Worm (Caenorhabditis elegans): ENCODE data around the gene F49E8.7.

F49E8.7 gene

ce11 chrIV:7552100-7552499, 4.1 kb downstream of the F49E8.7 start:
- TF ChIP-seq bed-1 (GFP tag; IDR thresholded peaks at IDR 0.05) (no peak), tbx-9 (tag; optimal IDR thresholded peaks at IDR 0.05; ENCODE audit: borderline replicate concordance) (no peak), chd-7 (tag; optimal IDR thresholded peaks at IDR 0.05) (no peak), sdz-38 (tag; optimal IDR thresholded peaks at IDR 0.05) (no peak), tlf-1 (GFP tag; optimal IDR thresholded peaks at IDR 0.05) (no peak), ztf-18 (tag; optimal IDR thresholded peaks at IDR 0.05) (no peak), let-526 (GFP tag; IDR thresholded peaks at IDR 0.05) (no peak), ceh-91 (GFP tag; IDR thresholded peaks at IDR 0.05) (no peak), nhr-90 (tag; optimal IDR thresholded peaks at IDR 0.05) (no peak), lag-1 (GFP tag; IDR thresholded peaks at IDR 0.05) (no peak), ceh-100 (GFP tag; IDR thresholded peaks at IDR 0.05) (no peak), cebp-2 (GFP tag; IDR thresholded peaks at IDR 0.05) (no peak), rec-8 (tag; optimal IDR thresholded peaks at IDR 0.05) (no peak), pha-4 (tag; optimal IDR thresholded peaks at IDR 0.05) (no peak), F57A8.1 (GFP tag; optimal IDR thresholded peaks at IDR 0.05) (no peak)

ce11 chrIV:7551254-7551653, 4.9 kb downstream of the F49E8.7 start:
- TF ChIP-seq ZK185.1 (tag; optimal IDR thresholded peaks at IDR 0.05; ENCODE audit: poor library complexity, severe bottlenecking) (peak; percentile 35), nfyb-1 (GFP tag; IDR thresholded peaks at IDR 0.05) (0 out of 2 replicates have a peak, but pooled peaks have one; percentile 14), pbrm-1 (GFP tag; IDR thresholded peaks at IDR 0.05) (no peak), dox-1 (GFP tag; IDR thresholded peaks at IDR 0.05) (no peak), snpc-4 (GFP tag; optimal IDR thresholded peaks at IDR 0.05) (no peak), snpc-4 (tag; optimal IDR thresholded peaks at IDR 0.05) (peak in 1 of 4 experiments; percentile 12), rcor-1 (GFP tag; IDR thresholded peaks at IDR 0.05) (no peak), hrde-1 (tag; optimal IDR thresholded peaks at IDR 0.05; ENCODE audit: borderline replicate concordance) (peak; percentile 69), F49E8.2 (tag; optimal IDR thresholded peaks at IDR 0.05; ENCODE audit: insufficient read depth) (no peak), B0336.3 (GFP tag; IDR thresholded peaks at IDR 0.05) (0 out of 2 replicates have a peak, but pooled peaks have one; percentile 37), repo-1 (tag; optimal IDR thresholded peaks at IDR 0.05) (peak; percentile 64), nhr-80 (tag; optimal IDR thresholded peaks at IDR 0.05) (no peak), Y95B8A.8 (GFP tag; IDR thresholded peaks at IDR 0.05) (peak; percentile 43; the same call in 1 of the 2 replicates), tlf-1 (GFP tag; optimal IDR thresholded peaks at IDR 0.05) (peak; percentile 16), madf-6 (GFP tag; IDR thresholded peaks at IDR 0.05) (peak; percentile 42; the same call in 1 of the 2 replicates), K12H6.12 (tag; optimal IDR thresholded peaks at IDR 0.05) (no peak), efl-1 (GFP tag; optimal IDR thresholded peaks at IDR 0.05) (no peak), F52B5.7 (tag; optimal IDR thresholded peaks at IDR 0.05) (no peak), snpc-1.3 (tag; optimal IDR thresholded peaks at IDR 0.05; ENCODE audit: insufficient read depth) (peak; percentile 3)

- TF ChIP-seq zim-3 (tag; optimal IDR thresholded peaks at IDR 0.05) (no peak), cebp-1 (GFP tag; IDR thresholded peaks at IDR 0.05) (no peak), cebp-1 (tag; optimal IDR thresholded peaks at IDR 0.05) (peak; percentile 42), nfyb-1 (GFP tag; IDR thresholded peaks at IDR 0.05) (peak; percentile 26; the same call in 1 of the 2 replicates), ceh-58 (GFP tag; IDR thresholded peaks at IDR 0.05) (no peak)
These were observed 5.7 kb downstream of the F49E8.7 start, which contains the start of gene pam-1 for ce11 chrIV:7550445-7550844. pam-1 (minus strand) TSS chrIV:7550812.

Measured in whole organism, young adult.